Fruit fly (Drosophila melanogaster) whole organism, embryonic: Measurements from ENCODE around the gene CG6749.

ENCODE experiments used
- Adf1 ChIP-seq: fragments of 200-800 bp; sonication (Bioruptor generic); IDR thresholded peaks from 2 replicates; pipeline ENCODE4 v1.3.6; 2022; ENCODE audit warnings: missing biosample characterization, missing genetic modification characterization
- Atf6 ChIP-seq: fragments of 200-800 bp; sonication (Bioruptor generic); IDR thresholded peaks from 2 replicates; pipeline ENCODE4 v1.3.6; 2022; ENCODE audit warnings: missing biosample characterization, missing genetic modification characterization
- Awh ChIP-seq: fragments of 200-800 bp; sonication (Bioruptor generic); IDR thresholded peaks from 2 replicates; pipeline ENCODE4, ENCODE4 v1.3.6; 2022; ENCODE audit warnings: missing biosample characterization, missing genetic modification characterization
- Bgb ChIP-seq: fragments of 200-800 bp; sonication (Bioruptor generic); IDR thresholded peaks from 2 replicates; pipeline ENCODE4 v1.3.6; 2022; ENCODE audit warnings: missing biosample characterization, missing genetic modification characterization; ENCODE audit not compliant: partially characterized antibody
- CG10462 ChIP-seq: fragments of 200-800 bp; sonication (Bioruptor generic); optimal IDR thresholded peaks from 2 replicates; lab custom pipeline; 2016; ENCODE audit warnings: missing biosample characterization, missing genetic modification characterization
- CG10959 ChIP-seq: fragments of 200-800 bp; sonication (Bioruptor generic); IDR thresholded peaks from 2 replicates; pipeline ENCODE4 v1.3.6; 2022; ENCODE audit warnings: missing biosample characterization, missing genetic modification characterization
- CG11247 ChIP-seq: fragments of 200-800 bp; sonication (Bioruptor generic); IDR thresholded peaks from 2 replicates; pipeline ENCODE4 v1.3.6; 2022; ENCODE audit warnings: missing biosample characterization, missing genetic modification characterization
- CG11456 ChIP-seq: fragments of 200-800 bp; sonication (Bioruptor generic); IDR thresholded peaks from 3 replicates; pipeline ENCODE4 v1.3.6; 2022; ENCODE audit warnings: missing biosample characterization, missing genetic modification characterization
- CG11695 ChIP-seq: fragments of 200-800 bp; sonication (Bioruptor generic); IDR thresholded peaks from 3 replicates; pipeline ENCODE4 v1.3.6; 2022; ENCODE audit warnings: missing biosample characterization, missing genetic modification characterization
- CG12071 ChIP-seq: fragments of 200-800 bp; sonication (Bioruptor generic); optimal IDR thresholded peaks from 3 replicates; lab custom pipeline; 2018; ENCODE audit warnings: missing biosample characterization, mild to moderate bottlenecking, missing genetic modification characterization
- CG12391 ChIP-seq: fragments of 200-800 bp; sonication (Bioruptor generic); optimal IDR thresholded peaks from 3 replicates; lab custom pipeline; 2018; ENCODE audit warnings: missing biosample characterization, mild to moderate bottlenecking, missing genetic modification characterization, moderate library complexity
- CG12659 ChIP-seq: fragments of 200-800 bp; sonication (Bioruptor generic); optimal IDR thresholded peaks from 3 replicates; lab custom pipeline; 2017; ENCODE audit warnings: mild to moderate bottlenecking, missing biosample characterization, missing genetic modification reagents, missing genetic modification characterization
- CG1603 ChIP-seq: fragments of 200-800 bp; sonication (Bioruptor generic); optimal IDR thresholded peaks from 2 replicates; lab custom pipeline; 2019; ENCODE audit warnings: missing biosample characterization, mild to moderate bottlenecking, missing genetic modification characterization, moderate library complexity
- CG18599 ChIP-seq: fragments of 200-800 bp; sonication (Bioruptor generic); optimal IDR thresholded peaks from 3 replicates; lab custom pipeline; 2017; ENCODE audit warnings: missing biosample characterization, missing genetic modification characterization, mild to moderate bottlenecking, moderate library complexity, missing genetic modification reagents
- CG31365 ChIP-seq: fragments of 200-800 bp; sonication (Bioruptor generic); optimal IDR thresholded peaks from 2 replicates; lab custom pipeline; 2018; ENCODE audit warnings: missing biosample characterization, mild to moderate bottlenecking, missing genetic modification characterization
- CG32532 ChIP-seq: fragments of 200-800 bp; sonication (Bioruptor generic); IDR thresholded peaks from 2 replicates; pipeline ENCODE4 v1.3.6; 2022; ENCODE audit warnings: missing biosample characterization, missing genetic modification characterization
- CG3407 ChIP-seq: fragments of 200-800 bp; sonication (Bioruptor generic); optimal IDR thresholded peaks from 2 replicates; lab custom pipeline; 2018; ENCODE audit warnings: missing biosample characterization, mild to moderate bottlenecking, missing genetic modification characterization
- CG4360 ChIP-seq: fragments of 200-800 bp; sonication (Bioruptor generic); IDR thresholded peaks from 2 replicates; pipeline ENCODE4 v1.3.6; 2022; ENCODE audit warnings: missing biosample characterization, missing genetic modification characterization
- CTCF ChIP-seq: fragments of 200-800 bp; sonication (Bioruptor generic); optimal IDR thresholded peaks from 2 replicates; lab custom pipeline; 2017; ENCODE audit warnings: missing biosample characterization, mild to moderate bottlenecking, missing genetic modification characterization, moderate library complexity
- CrebB ChIP-seq: fragments of 200-800 bp; sonication (Bioruptor generic); optimal IDR thresholded peaks from 3 replicates; lab custom pipeline; 2018; ENCODE audit warnings: missing biosample characterization, mild to moderate bottlenecking, missing genetic modification characterization
- Dbx ChIP-seq: fragments of 200-800 bp; sonication (Bioruptor generic); IDR thresholded peaks from 3 replicates; pipeline ENCODE4 v1.3.6; 2022; ENCODE audit warnings: missing biosample characterization, missing genetic modification characterization
- Doc3 ChIP-seq: fragments of 200-800 bp; sonication (Bioruptor generic); IDR thresholded peaks from 3 replicates; pipeline ENCODE4 v1.3.6; 2022; ENCODE audit warnings: missing biosample characterization, missing genetic modification characterization; ENCODE audit not compliant: partially characterized antibody
- Dp ChIP-seq: fragments of 200-800 bp; sonication (Bioruptor generic); optimal IDR thresholded peaks from 2 replicates; lab custom pipeline; 2018; ENCODE audit warnings: missing biosample characterization, mild to moderate bottlenecking, missing genetic modification characterization, moderate library complexity
- Ets97D ChIP-seq: fragments of 200-800 bp; sonication (Bioruptor generic); optimal IDR thresholded peaks from 3 replicates; lab custom pipeline; 2016; ENCODE audit warnings: missing biosample characterization, missing genetic modification characterization
- Fer1 ChIP-seq: fragments of 200-800 bp; sonication (Bioruptor generic); optimal IDR thresholded peaks from 2 replicates; lab custom pipeline; 2017; ENCODE audit warnings: missing biosample characterization, mild to moderate bottlenecking, missing genetic modification characterization
- Fer3 ChIP-seq: fragments of 200-800 bp; sonication (Bioruptor generic); optimal IDR thresholded peaks from 2 replicates; lab custom pipeline; 2018; ENCODE audit warnings: missing biosample characterization, mild to moderate bottlenecking, missing genetic modification characterization, moderate library complexity
- HLH4C ChIP-seq: fragments of 200-800 bp; sonication (Bioruptor generic); IDR thresholded peaks from 3 replicates; pipeline ENCODE4 v1.3.6; 2022; ENCODE audit warnings: missing biosample characterization, missing genetic modification characterization; ENCODE audit not compliant: partially characterized antibody
- HmgZ ChIP-seq: fragments of 200-800 bp; sonication (Bioruptor generic); optimal IDR thresholded peaks from 2 replicates; lab custom pipeline; 2018; ENCODE audit warnings: missing biosample characterization, mild to moderate bottlenecking, missing genetic modification characterization
- Meics ChIP-seq: fragments of 200-800 bp; sonication (Bioruptor generic); optimal IDR thresholded peaks from 2 replicates; lab custom pipeline; 2017; ENCODE audit warnings: missing biosample characterization, mild to moderate bottlenecking, missing genetic modification characterization
- Pdp1 ChIP-seq, 2 experiments: fragments of 200-800 bp; sonication (Bioruptor generic); optimal IDR thresholded peaks; 3 replicates each; lab custom pipeline; 2016; ENCODE audit warnings: missing biosample characterization in 2 of 2, missing genetic modification characterization in 2 of 2, mild to moderate bottlenecking in 1 of 2, moderate library complexity in 1 of 2
- Rfx ChIP-seq: fragments of 200-800 bp; sonication (Bioruptor generic); IDR thresholded peaks from 2 replicates; pipeline ENCODE4 v1.3.6; 2022; ENCODE audit warnings: missing biosample characterization, missing genetic modification characterization
- aop ChIP-seq: fragments of 200-800 bp; sonication (Bioruptor generic); IDR thresholded peaks from 2 replicates; pipeline ENCODE4 v1.3.6; 2022; ENCODE audit warnings: missing biosample characterization, missing genetic modification characterization
- ara ChIP-seq: fragments of 200-800 bp; sonication (Bioruptor generic); IDR thresholded peaks from 2 replicates; pipeline ENCODE4 v1.3.6; 2022; ENCODE audit warnings: missing biosample characterization, missing genetic modification characterization
- caup ChIP-seq: fragments of 200-800 bp; sonication (Bioruptor generic); optimal IDR thresholded peaks from 3 replicates; lab custom pipeline; 2017; ENCODE audit warnings: missing biosample characterization, mild to moderate bottlenecking, missing genetic modification characterization, moderate library complexity; ENCODE audit not compliant: severe bottlenecking
- cwo ChIP-seq: fragments of 200-800 bp; sonication (Bioruptor generic); optimal IDR thresholded peaks from 3 replicates; lab custom pipeline; 2017; ENCODE audit warnings: missing biosample characterization, missing genetic modification characterization, mild to moderate bottlenecking, moderate library complexity, missing genetic modification reagents
- dpn ChIP-seq, 2 experiments: fragments of 200-800 bp; sonication (Bioruptor generic); optimal IDR thresholded peaks; 3 replicates each; lab custom pipeline; 2016; ENCODE audit warnings: missing biosample characterization in 2 of 2, missing genetic modification characterization in 2 of 2
- ems ChIP-seq: fragments of 200-800 bp; sonication (Bioruptor generic); optimal IDR thresholded peaks from 3 replicates; lab custom pipeline; 2016; ENCODE audit warnings: missing biosample characterization, missing genetic modification characterization
- kay ChIP-seq: fragments of 200-800 bp; sonication (Bioruptor generic); optimal IDR thresholded peaks from 2 replicates; lab custom pipeline; 2016; ENCODE audit warnings: missing biosample characterization, missing genetic modification characterization
- lab ChIP-seq: fragments of 200-800 bp; sonication (Bioruptor generic); optimal IDR thresholded peaks from 3 replicates; lab custom pipeline; 2017; ENCODE audit warnings: missing biosample characterization, missing genetic modification characterization, mild to moderate bottlenecking, moderate library complexity, missing genetic modification reagents
- nau ChIP-seq: fragments of 200-800 bp; sonication (Bioruptor generic); optimal IDR thresholded peaks from 3 replicates; lab custom pipeline; 2017; ENCODE audit warnings: missing biosample characterization, mild to moderate bottlenecking, missing genetic modification characterization, missing genetic modification reagents
- nom ChIP-seq: fragments of 200-800 bp; sonication (Bioruptor generic); optimal IDR thresholded peaks from 2 replicates; lab custom pipeline; 2017; ENCODE audit warnings: missing biosample characterization, missing genetic modification characterization, mild to moderate bottlenecking, moderate library complexity, missing genetic modification reagents
- pnt ChIP-seq: fragments of 200-800 bp; sonication (Bioruptor generic); optimal IDR thresholded peaks from 3 replicates; lab custom pipeline; 2016; ENCODE audit warnings: missing biosample characterization, missing genetic modification characterization
- salm ChIP-seq: fragments of 200-800 bp; sonication (Bioruptor generic); optimal IDR thresholded peaks from 2 replicates; lab custom pipeline; 2018; ENCODE audit warnings: missing biosample characterization, mild to moderate bottlenecking, missing genetic modification characterization
- sens ChIP-seq: fragments of 200-800 bp; sonication (Bioruptor generic); peaks from one replicate; lab custom pipeline; 2016; ENCODE audit warnings: missing biosample characterization, missing genetic modification characterization
- sim ChIP-seq: fragments of 200-800 bp; sonication (Bioruptor generic); IDR thresholded peaks from 2 replicates; pipeline ENCODE4 v1.3.6; 2022; ENCODE audit warnings: missing biosample characterization, missing genetic modification characterization
- slbo ChIP-seq: fragments of 200-800 bp; sonication (Bioruptor generic); IDR thresholded peaks from 2 replicates; pipeline ENCODE4 v1.3.6; 2022; ENCODE audit warnings: missing biosample characterization, missing genetic modification characterization
- sug ChIP-seq: fragments of 200-800 bp; optimal IDR thresholded peaks from 2 replicates; lab custom pipeline; 2019; ENCODE audit warnings: missing biosample characterization, mild to moderate bottlenecking, missing genetic modification characterization, moderate library complexity
- vvl ChIP-seq: fragments of 200-800 bp; sonication (Bioruptor generic); IDR thresholded peaks from 2 replicates; pipeline ENCODE4 v1.3.6; 2022; ENCODE audit warnings: missing biosample characterization, missing genetic modification characterization
- z ChIP-seq: fragments of 200-800 bp; sonication (Bioruptor generic); IDR thresholded peaks from 3 replicates; pipeline ENCODE4 v1.3.6; 2022; ENCODE audit warnings: missing biosample characterization, missing genetic modification characterization

The CG6749 gene

dm6 chr3L:9762036-9762597, 28.5 kb upstream of the CG6749 start:
- TF ChIP-seq Atf6 (GFP tag; lab: Robert Waterston, UW) (peak; percentile 35; the same call in 1 of the 2 replicates), z (peak; percentile 97), pnt (GFP tag; lab: Kevin White, UChicago) (no peak), cwo (GFP tag; lab: Kevin White, UChicago) (peak; percentile 8), ems (GFP tag; lab: Kevin White, UChicago) (peak; percentile 28), Pdp1 (GFP tag; optimal IDR thresholded peaks at IDR 0.05; lab: Kevin White, UChicago) (peak in 1 of 2 experiments; percentile 61), kay (peak; percentile 4), dpn (GFP tag; optimal IDR thresholded peaks at IDR 0.05; lab: Kevin White, UChicago) (peak in 1 of 2 experiments; percentile 17), CG18599 (GFP tag; lab: Kevin White, UChicago) (no peak), CG32532 (GFP tag; lab: Robert Waterston, UW) (0 out of 2 replicates have a peak, but pooled peaks have one; percentile 21), CG3407 (GFP tag; lab: Kevin White, UChicago) (no peak), CG4360 (GFP tag; lab: Robert Waterston, UW) (peak; percentile 46; the same call in 1 of the 2 replicates), Awh (GFP tag; lab: Robert Waterston, UW) (peak; percentile 39; the same call in 1 of the 2 replicates), vvl (GFP tag; lab: Robert Waterston, UW) (0 out of 2 replicates have a peak, but pooled peaks have one; percentile 41), CG12659 (no peak), CG1603 (tag; lab: Kevin White, UChicago) (peak; percentile 10), CTCF (GFP tag; lab: Kevin White, UChicago) (peak; percentile 43), HmgZ (tag; lab: Kevin White, UChicago) (peak; percentile 73), Rfx (GFP tag; lab: Robert Waterston, UW) (peak; percentile 45), ara (GFP tag; lab: Robert Waterston, UW) (0 out of 2 replicates have a peak, but pooled peaks have one; percentile 5), aop (GFP tag; lab: Robert Waterston, UW) (no peak), Adf1 (GFP tag; lab: Robert Waterston, UW) (peak; percentile 55; the same call in 1 of the 2 replicates), slbo (GFP tag; lab: Robert Waterston, UW) (peak; percentile 28; the same call in 1 of the 2 replicates), sens (peak; percentile 79), caup (GFP tag; lab: Kevin White, UChicago) (peak; percentile 45), CG11247 (0 out of 2 replicates have a peak, but pooled peaks have one; percentile 8), CG11456 (GFP tag; lab: Robert Waterston, UW) (0 out of 3 replicates have a peak, but pooled peaks have one; percentile 10), CG31365 (peak; percentile 24), Fer1 (GFP tag; lab: Kevin White, UChicago) (peak; percentile 25), CrebB (tag; lab: Kevin White, UChicago) (peak; percentile 31), sug (tag; lab: Kevin White, UChicago) (peak; percentile 30), CG10959 (peak; percentile 7; the same call in 1 of the 2 replicates), Dbx (peak; percentile 38; the same call in 1 of the 3 replicates), nom (peak; percentile 45), CG10462 (GFP tag; lab: Kevin White, UChicago) (no peak), sim (GFP tag; lab: Robert Waterston, UW) (no peak), Bgb (peak; percentile 56; the same call in 1 of the 2 replicates), Dp (GFP tag; lab: Kevin White, UChicago) (peak; percentile 8), CG11695 (GFP tag; lab: Robert Waterston, UW) (0 out of 3 replicates have a peak, but pooled peaks have one; percentile 15), nau (GFP tag; lab: Kevin White, UChicago) (peak; percentile 29), Ets97D (GFP tag; lab: Kevin White, UChicago) (peak; percentile 89), lab (GFP tag; lab: Kevin White, UChicago) (peak; percentile 80), HLH4C (GFP tag; lab: Robert Waterston, UW) (0 out of 3 replicates have a peak, but pooled peaks have one; percentile 25), Fer3 (tag; lab: Kevin White, UChicago) (peak; percentile 15), salm (tag; lab: Kevin White, UChicago) (peak; percentile 9), CG12071 (GFP tag; lab: Kevin White, UChicago) (peak; percentile 45), Meics (peak; percentile 20), Doc3 (GFP tag; lab: Robert Waterston, UW) (no peak), CG12391 (peak; percentile 7)
